Worm (Caenorhabditis elegans) whole organism, L4 larva: ENCODE measurements around the gene lgc-27.

Experiments used
- R02D3.7 ChIP-seq: fragments of 150-350 bp; sonication (generic microtip); optimal IDR thresholded peaks from 3 replicates; lab custom pipeline; 2014; ENCODE audit warnings: missing biosample characterization, missing genetic modification characterization
- aha-1 ChIP-seq: fragments of 150-350 bp; peaks from one replicate; lab custom pipeline; 2014; ENCODE audit warnings: missing biosample characterization, missing genetic modification characterization
- ama-1 ChIP-seq: fragments of 150-350 bp; optimal IDR thresholded peaks from 2 replicates; lab custom pipeline; 2014; ENCODE audit warnings: inconsistent platforms, mixed read lengths
- ceh-20 ChIP-seq: fragments of 200-800 bp; sonication (Bioruptor generic); IDR thresholded peaks from 2 replicates; pipeline ENCODE4 v1.3.6; 2022; ENCODE audit warnings: missing genetic modification reagents, missing genetic modification characterization, missing compliant biosample characterization
- ceh-44 ChIP-seq: fragments of 200-800 bp; sonication (Bioruptor generic); IDR thresholded peaks from 2 replicates; pipeline ENCODE4 v1.3.6; 2022; ENCODE audit warnings: missing genetic modification reagents, missing genetic modification characterization, missing compliant biosample characterization
- cey-2 ChIP-seq: sonication (generic microtip); optimal IDR thresholded peaks from 3 replicates; lab custom pipeline; 2017; ENCODE audit warnings: missing genetic modification characterization, mild to moderate bottlenecking, missing compliant biosample characterization, antibody characterized with exemption, borderline replicate concordance; ENCODE audit not compliant: insufficient read depth
- dpl-1 ChIP-seq: fragments of 150-350 bp; optimal IDR thresholded peaks from 2 replicates; lab custom pipeline; 2014; ENCODE audit warnings: missing biosample characterization, missing genetic modification reagents, missing genetic modification characterization
- mdt-29 ChIP-seq: fragments of 200-800 bp; sonication (Bioruptor generic); IDR thresholded peaks from 2 replicates; pipeline ENCODE4 v1.3.6; 2022; ENCODE audit warnings: missing genetic modification reagents, missing genetic modification characterization, missing compliant biosample characterization
- nhr-10 ChIP-seq: fragments of 150-350 bp; optimal IDR thresholded peaks from 2 replicates; lab custom pipeline; 2014; ENCODE audit warnings: missing biosample characterization, missing genetic modification characterization
- nhr-111 ChIP-seq: fragments of 200-800 bp; sonication (Bioruptor generic); optimal IDR thresholded peaks from 2 replicates; lab custom pipeline; 2018; ENCODE audit warnings: mild to moderate bottlenecking, missing genetic modification characterization, missing compliant biosample characterization
- nhr-28 ChIP-seq: fragments of 150-350 bp; optimal IDR thresholded peaks from 2 replicates; lab custom pipeline; 2014; ENCODE audit warnings: missing biosample characterization, missing genetic modification characterization
- zfp-3 ChIP-seq: fragments of 200-800 bp; sonication (Bioruptor generic); conservative IDR thresholded peaks from 2 replicates; pipeline ENCODE4 v1.3.6; 2022; ENCODE audit warnings: missing genetic modification reagents, missing genetic modification characterization, missing compliant biosample characterization
- ztf-11 ChIP-seq: fragments of 150-350 bp; optimal IDR thresholded peaks from 2 replicates; lab custom pipeline; 2014; ENCODE audit warnings: missing biosample characterization, missing genetic modification characterization

ce11 chrII:4599838-4600237 lies 49.0 kb upstream of the lgc-27 start:
- TF ChIP-seq R02D3.7 (tag; lab: Kevin White, UChicago), result no peak
- no peak for TF ChIP-seq nhr-28
- TF ChIP-seq ama-1 (lab: Kevin White, UChicago), result no peak
- no peak for TF ChIP-seq ceh-44 (GFP tag; lab: Robert Waterston, UW)
- no peak for TF ChIP-seq ceh-20 (GFP tag; lab: Robert Waterston, UW)
- no peak for TF ChIP-seq ztf-11 (tag; lab: Kevin White, UChicago)
- no peak for TF ChIP-seq dpl-1 (GFP tag; lab: Kevin White, UChicago)
- TF ChIP-seq mdt-29 (GFP tag; lab: Robert Waterston, UW), result no peak
- no peak for TF ChIP-seq cey-2 (tag; lab: Kevin White, UChicago)
- no peak for TF ChIP-seq aha-1 (tag; lab: Kevin White, UChicago)
- no peak for TF ChIP-seq nhr-111 (GFP tag; lab: Kevin White, UChicago)
- no peak for TF ChIP-seq zfp-3 (GFP tag; lab: Robert Waterston, UW)
- no peak for TF ChIP-seq nhr-10 (tag; lab: Kevin White, UChicago)
